Worm (Caenorhabditis elegans) whole organism, young adult: ENCODE data around the gene C03C10.2.

Experiments used
- F49E8.2 ChIP-seq: sonication (generic microtip); optimal IDR thresholded peaks from 3 replicates; lab custom pipeline; 2017; ENCODE audit warnings: missing genetic modification characterization, mild to moderate bottlenecking, missing compliant biosample characterization, antibody characterized with exemption, moderate library complexity; ENCODE audit not compliant: insufficient read depth
- F57C9.4 ChIP-seq: sonication (generic microtip); optimal IDR thresholded peaks from 2 replicates; lab custom pipeline; 2017; ENCODE audit warnings: mild to moderate bottlenecking, missing genetic modification characterization, missing compliant biosample characterization
- Y79H2A.3 ChIP-seq: fragments of 200-800 bp; sonication (Bioruptor generic); conservative IDR thresholded peaks from 2 replicates; pipeline ENCODE4 v1.3.6; 2022; ENCODE audit warnings: missing genetic modification reagents, missing genetic modification characterization, missing compliant biosample characterization
- ccch-3 ChIP-seq: fragments of 200-800 bp; sonication (Bioruptor generic); optimal IDR thresholded peaks from 2 replicates; lab custom pipeline; 2018; ENCODE audit warnings: mild to moderate bottlenecking, missing genetic modification characterization, missing compliant biosample characterization
- die-1 ChIP-seq: sonication (generic microtip); optimal IDR thresholded peaks from 2 replicates; lab custom pipeline; 2016; ENCODE audit warnings: missing genotype, mild to moderate bottlenecking, missing genetic modification characterization, missing compliant biosample characterization
- dpff-1 ChIP-seq: sonication (generic microtip); optimal IDR thresholded peaks from 2 replicates; lab custom pipeline; 2017; ENCODE audit warnings: mild to moderate bottlenecking, missing genetic modification characterization, missing compliant biosample characterization
- hrde-1 ChIP-seq: sonication (generic microtip); optimal IDR thresholded peaks from 2 replicates; lab custom pipeline; 2016; ENCODE audit warnings: missing genetic modification characterization, mild to moderate bottlenecking, missing compliant biosample characterization, moderate library complexity, missing genotype, missing genetic modification reagents, borderline replicate concordance
- lin-35 ChIP-seq, 3 experiments: fragments of 150-350 bp in 2 of 3; sonication (generic microtip) in 1 of 3; optimal IDR thresholded peaks; 2 replicates each; lab custom pipeline; 2014 to 2018; ENCODE audit warnings: missing biosample characterization in 3 of 3, missing genetic modification characterization in 3 of 3, missing genetic modification reagents in 3 of 3
- lir-1 ChIP-seq: fragments of 200-800 bp; sonication (Bioruptor generic); conservative IDR thresholded peaks from 2 replicates; pipeline ENCODE4 v1.3.6; 2022; ENCODE audit warnings: missing genetic modification reagents, missing genetic modification characterization, missing compliant biosample characterization
- sea-2 ChIP-seq: fragments of 200-800 bp; sonication (Bioruptor generic); IDR thresholded peaks from 2 replicates; pipeline ENCODE4 v1.3.6; 2022; ENCODE audit warnings: missing genetic modification characterization, missing compliant biosample characterization
- unc-62 ChIP-seq: fragments of 150-350 bp; optimal IDR thresholded peaks from 2 replicates; lab custom pipeline; 2014; ENCODE audit warnings: missing biosample characterization, missing genetic modification reagents, missing genetic modification characterization
- ztf-18 ChIP-seq: sonication (generic microtip); optimal IDR thresholded peaks from 2 replicates; lab custom pipeline; 2016; ENCODE audit warnings: missing genotype, mild to moderate bottlenecking, missing genetic modification characterization, missing compliant biosample characterization

- TF ChIP-seq F57C9.4 (tag; lab: Kevin White, UChicago), result no peak
- TF ChIP-seq dpff-1 (tag; lab: Kevin White, UChicago), result no peak
- TF ChIP-seq sea-2 (GFP tag; lab: Robert Waterston, UW), result no peak
- no peak for TF ChIP-seq F49E8.2
- TF ChIP-seq hrde-1, result peak; percentile 27
- TF ChIP-seq ccch-3, result no peak
- no peak for TF ChIP-seq lin-35 (GFP tag; optimal IDR thresholded peaks at IDR 0.05; lab: Kevin White, UChicago)
- no peak for TF ChIP-seq unc-62 (GFP tag; lab: Kevin White, UChicago)
- no peak for TF ChIP-seq die-1 (tag; lab: Kevin White, UChicago)
- TF ChIP-seq ztf-18, result no peak
- no peak for TF ChIP-seq Y79H2A.3 (GFP tag; lab: Robert Waterston, UW)
- TF ChIP-seq lir-1 (GFP tag; lab: Robert Waterston, UW), result no peak
Observed at ce11 chrIII:4092962-4093361, 2.1 kb downstream of the C03C10.2 start.
